Worm (Caenorhabditis elegans): ENCODE data around the gene twk-13.

Gene twk-13

DNA sequence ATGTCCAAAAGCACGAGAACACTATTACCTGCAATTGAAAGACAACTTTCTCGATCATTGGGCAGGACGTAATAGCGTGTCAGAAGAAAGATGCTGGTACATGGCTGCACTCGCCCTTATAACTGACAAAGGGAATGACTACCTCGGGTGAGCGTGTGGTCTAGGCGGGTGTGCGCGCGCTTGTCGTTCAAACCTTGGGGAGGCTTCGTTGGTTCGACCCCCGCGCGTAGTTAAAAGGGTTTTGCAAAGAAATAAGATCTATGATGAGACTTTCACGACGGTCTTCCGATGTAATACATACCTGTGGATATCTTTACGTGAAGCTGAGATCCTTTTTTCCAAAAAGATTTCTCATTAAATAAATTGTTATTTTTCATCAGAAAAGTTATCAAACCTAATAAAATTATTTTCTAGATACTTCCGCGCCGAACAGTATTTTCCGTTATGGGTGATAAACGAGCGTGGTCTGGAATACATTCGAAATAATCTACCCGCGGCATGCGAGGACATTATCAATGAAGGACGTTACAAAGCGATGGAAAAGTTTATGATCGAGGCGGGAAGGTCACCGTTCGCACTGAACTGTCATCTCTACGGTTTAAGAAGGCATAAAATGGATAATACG is 34.2 kb downstream of the twk-13 start (continued):
- TF ChIP-seq lin-35 (GFP tag; optimal IDR thresholded peaks at IDR 0.05) (peak; percentile 13 to 79 (median 70)), sea-2 (GFP tag; IDR thresholded peaks at IDR 0.05) (peak; percentile 99), ztf-22 (GFP tag; optimal IDR thresholded peaks at IDR 0.05) (peak; percentile 96), mes-4 (tag; optimal IDR thresholded peaks at IDR 0.05) (peak; percentile 96), cebp-2 (GFP tag; IDR thresholded peaks at IDR 0.05) (peak; percentile 100), somi-1 (GFP tag; optimal IDR thresholded peaks at IDR 0.05) (peak; percentile 96), ceh-40 (GFP tag; IDR thresholded peaks at IDR 0.05) (peak; percentile 97), madf-10 (tag; optimal IDR thresholded peaks at IDR 0.05) (peak; percentile 93), lin-40 (tag; optimal IDR thresholded peaks at IDR 0.05) (peak; percentile 91), K11D2.4 (GFP tag; IDR thresholded peaks at IDR 0.05) (peak; percentile 93), F22D6.2 (tag; optimal IDR thresholded peaks at IDR 0.05) (peak; percentile 90), ceh-91 (GFP tag; IDR thresholded peaks at IDR 0.05) (peak; percentile 80), B0336.3 (GFP tag; IDR thresholded peaks at IDR 0.05) (peak; percentile 99), B0019.2 (GFP tag; conservative IDR thresholded peaks at IDR 0.05) (peak; percentile 89), sptf-2 (GFP tag; optimal IDR thresholded peaks at IDR 0.05) (peak; percentile 100), bed-2 (GFP tag; IDR thresholded peaks at IDR 0.05) (peak; percentile 96), hrde-1 (tag; optimal IDR thresholded peaks at IDR 0.05; ENCODE audit: borderline replicate concordance) (peak; percentile 98), tbx-9 (tag; optimal IDR thresholded peaks at IDR 0.05; ENCODE audit: borderline replicate concordance) (peak; percentile 99), Y95B8A.8 (GFP tag; IDR thresholded peaks at IDR 0.05) (peak; percentile 93), sdz-38 (tag; optimal IDR thresholded peaks at IDR 0.05) (peak; percentile 76), lir-1 (GFP tag; conservative IDR thresholded peaks at IDR 0.05) (peak; percentile 78; the same call in 1 of the 2 replicates), hmg-1.2 (GFP tag; IDR thresholded peaks at IDR 0.05) (peak; percentile 91), chd-7 (tag; optimal IDR thresholded peaks at IDR 0.05) (peak; percentile 100), nhr-120 (GFP tag; IDR thresholded peaks at IDR 0.05) (peak; percentile 100), egrh-3 (GFP tag; IDR thresholded peaks at IDR 0.05) (peak; percentile 82), ekl-4 (GFP tag; IDR thresholded peaks at IDR 0.05) (peak; percentile 99), snpc-3.4 (tag; optimal IDR thresholded peaks at IDR 0.05) (peak; percentile 91), madf-3 (GFP tag; IDR thresholded peaks at IDR 0.05) (peak; percentile 95), F23B12.7 (tag; optimal IDR thresholded peaks at IDR 0.05; ENCODE audit: insufficient read depth) (peak; percentile 95), repo-1 (tag; optimal IDR thresholded peaks at IDR 0.05) (peak; percentile 99), T26A5.8 (tag; optimal IDR thresholded peaks at IDR 0.05) (peak; percentile 100), snpc-1.3 (tag; optimal IDR thresholded peaks at IDR 0.05; ENCODE audit: insufficient read depth) (peak; percentile 96), nfya-2 (GFP tag; IDR thresholded peaks at IDR 0.05) (peak; percentile 97), pbrm-1 (GFP tag; IDR thresholded peaks at IDR 0.05) (peak; percentile 90), rcor-1 (GFP tag; IDR thresholded peaks at IDR 0.05) (peak; percentile 98), ccch-3 (GFP tag; optimal IDR thresholded peaks at IDR 0.05) (peak; percentile 98), ztf-3 (GFP tag; optimal IDR thresholded peaks at IDR 0.05) (peak; percentile 87), egl-18 (GFP tag; IDR thresholded peaks at IDR 0.05) (peak; percentile 99), lsl-1 (GFP tag; optimal IDR thresholded peaks at IDR 0.05) (peak; percentile 77), B0261.1 (tag; optimal IDR thresholded peaks at IDR 0.05) (peak; percentile 99), ztf-28 (GFP tag; IDR thresholded peaks at IDR 0.05) (peak; percentile 97), rec-8 (tag; optimal IDR thresholded peaks at IDR 0.05) (peak; percentile 96 to 99), nhr-90 (tag; optimal IDR thresholded peaks at IDR 0.05) (peak; percentile 99), bed-1 (GFP tag; IDR thresholded peaks at IDR 0.05) (peak; percentile 100), zim-3 (tag; optimal IDR thresholded peaks at IDR 0.05) (peak; percentile 99), attf-6 (GFP tag; IDR thresholded peaks at IDR 0.05) (peak; percentile 92), F52B5.7 (tag; optimal IDR thresholded peaks at IDR 0.05) (peak; percentile 100)
